Worm (Caenorhabditis elegans): Measurements from ENCODE around the gene ascc-1.
A peak's percentile ranks its signal among the peaks of the same experiment; 100 is the strongest.

ascc-1 gene

DNA sequence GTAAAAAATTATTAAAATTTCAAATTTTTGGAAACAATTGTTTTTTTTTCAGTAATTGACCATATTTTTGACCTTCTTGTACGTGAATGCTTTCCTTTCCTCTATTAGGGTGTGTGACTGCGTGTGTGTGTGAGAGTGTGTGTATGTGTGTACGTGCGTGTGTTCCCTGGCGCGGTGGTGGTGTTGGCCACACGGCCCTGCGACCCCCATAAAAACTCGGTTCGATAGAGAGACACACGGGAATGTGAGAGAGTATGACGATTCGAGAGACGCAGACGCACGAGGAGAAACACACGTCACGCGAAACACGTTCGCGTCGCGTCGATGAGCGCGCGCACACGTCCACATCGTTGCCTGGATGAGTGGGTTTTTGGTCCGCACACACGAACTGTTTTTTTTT is 38.7 kb upstream of the ascc-1 start (continued):
- TF ChIP-seq nhr-41 (GFP tag; IDR thresholded peaks at IDR 0.05) (peak; percentile 91), mes-2 (tag; optimal IDR thresholded peaks at IDR 0.05; ENCODE audit: poor library complexity, severe bottlenecking) (peak; percentile 80), nhr-48 (tag; optimal IDR thresholded peaks at IDR 0.05) (peak; percentile 75), aly-2 (tag; optimal IDR thresholded peaks at IDR 0.05) (no peak), Y105C5A.15 (GFP tag; IDR thresholded peaks at IDR 0.05) (no peak), ama-1 (optimal IDR thresholded peaks at IDR 0.05) (no peak), ceh-28 (tag; optimal IDR thresholded peaks at IDR 0.05) (no peak), sdz-12 (GFP tag; optimal IDR thresholded peaks at IDR 0.05) (no peak), dmd-9 (GFP tag; IDR thresholded peaks at IDR 0.05) (no peak), ceh-32 (tag; optimal IDR thresholded peaks at IDR 0.05; ENCODE audit: poor library complexity) (no peak), lin-29 (GFP tag; IDR thresholded peaks at IDR 0.05) (0 out of 2 replicates have a peak, but pooled peaks have one; percentile 31), spr-3 (GFP tag; optimal IDR thresholded peaks at IDR 0.05) (no peak), nhr-25 (tag; optimal IDR thresholded peaks at IDR 0.05; ENCODE audit: borderline replicate concordance, insufficient read depth) (peak; percentile 81), ceh-62 (tag; optimal IDR thresholded peaks at IDR 0.05) (no peak), madf-9 (GFP tag; conservative IDR thresholded peaks at IDR 0.05) (peak; percentile 64; the same call in 1 of the 2 replicates), lin-1 (GFP tag; IDR thresholded peaks at IDR 0.05) (no peak), zip-11 (GFP tag; IDR thresholded peaks at IDR 0.05) (no peak), F10B5.3 (tag; optimal IDR thresholded peaks at IDR 0.05) (no peak), Y5F2A.4 (GFP tag; optimal IDR thresholded peaks at IDR 0.05) (no peak), nhr-11 (tag; optimal IDR thresholded peaks at IDR 0.05) (peak; percentile 69), mep-1 (tag; optimal IDR thresholded peaks at IDR 0.05) (peak; percentile 84), Y48G9A.11 (GFP tag; IDR thresholded peaks at IDR 0.05) (no peak), dve-1 (tag; optimal IDR thresholded peaks at IDR 0.05; ENCODE audit: insufficient read depth) (peak; percentile 80), duxl-1 (tag; optimal IDR thresholded peaks at IDR 0.05; ENCODE audit: poor library complexity) (peak; percentile 21), ctbp-1 (GFP tag; IDR thresholded peaks at IDR 0.05) (peak; percentile 69), hif-1 (tag; optimal IDR thresholded peaks at IDR 0.05) (peak; percentile 43 to 97), snpc-1.2 (GFP tag; IDR thresholded peaks at IDR 0.05) (no peak), tag-97 (GFP tag; IDR thresholded peaks at IDR 0.05) (no peak), daf-8 (GFP tag; IDR thresholded peaks at IDR 0.05) (no peak), spr-1 (tag; optimal IDR thresholded peaks at IDR 0.05) (peak; percentile 72), cey-2 (tag; optimal IDR thresholded peaks at IDR 0.05; ENCODE audit: borderline replicate concordance, insufficient read depth) (no peak), zfp-2 (tag; optimal IDR thresholded peaks at IDR 0.05) (no peak), fos-1 (tag; optimal IDR thresholded peaks at IDR 0.05) (no peak), dmd-8 (GFP tag; IDR thresholded peaks at IDR 0.05) (0 out of 2 replicates have a peak, but pooled peaks have one; percentile 18), nhr-10 (tag; optimal IDR thresholded peaks at IDR 0.05) (no peak), ceh-82 (tag; optimal IDR thresholded peaks at IDR 0.05) (no peak), php-3 (GFP tag; IDR thresholded peaks at IDR 0.05) (peak; percentile 72), nhr-77 (tag; optimal IDR thresholded peaks at IDR 0.05) (no peak)

DNA sequence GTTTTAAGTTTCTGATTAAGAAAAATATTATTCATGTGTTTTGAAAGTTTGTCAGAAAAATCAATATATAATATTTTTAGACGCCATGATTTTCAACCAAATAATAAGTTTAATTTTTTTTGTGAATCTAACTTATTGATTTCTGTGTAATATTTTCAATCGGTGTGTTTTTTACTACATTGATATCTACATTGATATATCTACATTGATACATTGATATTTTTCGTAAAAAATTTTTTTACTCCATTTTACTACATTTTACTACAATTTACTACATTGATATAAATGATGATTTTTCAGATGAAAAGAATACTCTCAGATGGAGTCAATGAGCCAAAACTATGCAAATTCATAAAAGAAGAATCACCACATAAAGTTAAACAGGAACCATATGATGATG is 38.2 kb upstream of the ascc-1 start, which contains the start of gene gmeb-1:
Gene gmeb-1, plus strand, starts transcription at position 301 of the 400 bp plus-strand sequence.
- TF ChIP-seq jun-1 (tag; optimal IDR thresholded peaks at IDR 0.05) (no peak), nhr-111 (GFP tag; optimal IDR thresholded peaks at IDR 0.05) (no peak), lin-15B (tag; optimal IDR thresholded peaks at IDR 0.05) (no peak), nhr-11 (tag; optimal IDR thresholded peaks at IDR 0.05) (no peak), pqm-1 (tag; optimal IDR thresholded peaks at IDR 0.05) (no peak), egl-27 (tag; optimal IDR thresholded peaks at IDR 0.05) (no peak), snpc-1.2 (GFP tag; IDR thresholded peaks at IDR 0.05) (no peak), Y48G9A.11 (GFP tag; IDR thresholded peaks at IDR 0.05) (no peak), Y75B8A.6 (GFP tag; IDR thresholded peaks at IDR 0.05) (no peak), rbr-2 (tag; optimal IDR thresholded peaks at IDR 0.05) (no peak), zag-1 (tag; optimal IDR thresholded peaks at IDR 0.05) (no peak), daf-12 (tag; optimal IDR thresholded peaks at IDR 0.05) (no peak), R02D3.7 (tag; optimal IDR thresholded peaks at IDR 0.05) (no peak), mes-2 (tag; optimal IDR thresholded peaks at IDR 0.05; ENCODE audit: poor library complexity, severe bottlenecking) (no peak), lin-38 (GFP tag; IDR thresholded peaks at IDR 0.05) (no peak), madf-9 (GFP tag; conservative IDR thresholded peaks at IDR 0.05) (no peak), zfp-2 (tag; optimal IDR thresholded peaks at IDR 0.05) (no peak), spr-1 (tag; optimal IDR thresholded peaks at IDR 0.05) (no peak), ceh-32 (tag; optimal IDR thresholded peaks at IDR 0.05; ENCODE audit: poor library complexity) (no peak)

All from whole organism, L4 larva.